Worm (Caenorhabditis elegans): Measurements from ENCODE around the gene tag-65.

DNA sequence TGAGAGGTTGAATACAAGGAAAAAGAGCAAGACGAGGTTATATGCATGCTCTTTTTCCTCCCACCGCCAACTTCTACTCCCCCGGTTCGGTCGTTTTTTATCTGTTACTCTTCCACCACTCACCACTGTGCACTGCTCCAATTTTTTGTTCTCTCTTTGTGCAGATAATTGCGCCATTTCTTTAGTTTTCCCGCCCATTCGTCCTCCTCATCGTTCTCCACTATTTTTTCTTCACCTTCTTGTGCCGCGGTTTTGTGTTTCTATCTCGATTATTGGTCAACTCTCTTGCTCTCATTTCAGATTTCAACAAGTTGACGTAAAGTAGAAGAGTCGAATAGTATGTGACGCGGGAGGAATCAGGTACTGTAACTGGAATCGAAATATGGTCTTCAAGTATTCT, 11.2 kb upstream of the tag-65 start, which contains the start of gene T01D3.1:
- TF ChIP-seq snpc-4 (tag; optimal IDR thresholded peaks at IDR 0.05): no peak
- no peak for TF ChIP-seq pha-4 (tag; optimal IDR thresholded peaks at IDR 0.05)
- TF ChIP-seq unc-39 (tag; optimal IDR thresholded peaks at IDR 0.05): no peak
- no peak for TF ChIP-seq M03D4.4 (tag; optimal IDR thresholded peaks at IDR 0.05)
